Worm (Caenorhabditis elegans): ENCODE measurements around the gene clhm-1.

clhm-1 gene

ce11 chrII:6836762-6837566 is 33.8 kb downstream of the clhm-1 start:
- TF ChIP-seq nhr-85 (tag) (peak; percentile 79), snu-23 (GFP tag; optimal IDR thresholded peaks at IDR 0.05) (no peak), elt-2 (tag; optimal IDR thresholded peaks at IDR 0.05) (peak; percentile 62), lsy-2 (tag; optimal IDR thresholded peaks at IDR 0.05) (peak in 1 of 2 experiments; percentile 14), elt-3 (tag; optimal IDR thresholded peaks at IDR 0.05) (peak in 2 of 6 experiments; percentile 4 to 65), zag-1 (tag; optimal IDR thresholded peaks at IDR 0.05) (no peak), blmp-1 (tag; optimal IDR thresholded peaks at IDR 0.05) (peak; percentile 89), nhr-20 (tag; optimal IDR thresholded peaks at IDR 0.05) (peak; percentile 8), egl-27 (tag; optimal IDR thresholded peaks at IDR 0.05) (peak; percentile 37 to 92), lin-14 (GFP tag; optimal IDR thresholded peaks at IDR 0.05) (peak; percentile 31), fkh-4 (tag; optimal IDR thresholded peaks at IDR 0.05; ENCODE audit: borderline replicate concordance) (no peak), lin-35 (GFP tag; optimal IDR thresholded peaks at IDR 0.05) (peak in 1 of 2 experiments; percentile 27)

- TF ChIP-seq nhr-11 (tag; optimal IDR thresholded peaks at IDR 0.05) (no peak), efl-1 (optimal IDR thresholded peaks at IDR 0.05) (no peak), efl-1 (GFP tag; optimal IDR thresholded peaks at IDR 0.05 in 1 of 2) (peak in 1 of 2 experiments; percentile 70), ceh-82 (tag; optimal IDR thresholded peaks at IDR 0.05) (no peak), mep-1 (tag; optimal IDR thresholded peaks at IDR 0.05) (peak; percentile 32), egl-27 (tag; optimal IDR thresholded peaks at IDR 0.05) (peak in 1 of 2 experiments; percentile 11), blmp-1 (tag; optimal IDR thresholded peaks at IDR 0.05) (peak; percentile 3), grh-1 (GFP tag; IDR thresholded peaks at IDR 0.05) (no peak), pag-3 (tag; optimal IDR thresholded peaks at IDR 0.05; ENCODE audit: borderline replicate concordance, insufficient read depth) (peak; percentile 4), irx-1 (tag; optimal IDR thresholded peaks at IDR 0.05) (peak; percentile 18), lin-14 (GFP tag; optimal IDR thresholded peaks at IDR 0.05) (peak; percentile 45)
These were observed 34.7 kb downstream of the clhm-1 start for ce11 chrII:6835972-6836595.

- TF ChIP-seq unc-130 (tag; optimal IDR thresholded peaks at IDR 0.05) (no peak), F16B12.6 (tag; optimal IDR thresholded peaks at IDR 0.05) (no peak), nhr-85 (tag) (peak; percentile 93), ceh-63 (GFP tag; optimal IDR thresholded peaks at IDR 0.05) (no peak), fkh-4 (tag; optimal IDR thresholded peaks at IDR 0.05; ENCODE audit: borderline replicate concordance) (no peak), snu-23 (GFP tag; optimal IDR thresholded peaks at IDR 0.05) (peak; percentile 43), alr-1 (tag; optimal IDR thresholded peaks at IDR 0.05; ENCODE audit: borderline replicate concordance) (no peak), ceh-8 (GFP tag; optimal IDR thresholded peaks at IDR 0.05) (peak; percentile 2), swsn-7 (tag; optimal IDR thresholded peaks at IDR 0.05) (peak; percentile 11), fkh-8 (tag; optimal IDR thresholded peaks at IDR 0.05) (no peak), ceh-88 (GFP tag; IDR thresholded peaks at IDR 0.05) (no peak), elt-2 (tag; optimal IDR thresholded peaks at IDR 0.05) (no peak), ces-1 (GFP tag; optimal IDR thresholded peaks at IDR 0.05) (no peak), vab-15 (tag; optimal IDR thresholded peaks at IDR 0.05) (peak; percentile 61), ztf-4 (tag; optimal IDR thresholded peaks at IDR 0.05) (no peak), aha-1 (tag; optimal IDR thresholded peaks at IDR 0.05) (no peak), mef-2 (tag; optimal IDR thresholded peaks at IDR 0.05) (no peak), mep-1 (tag; optimal IDR thresholded peaks at IDR 0.05) (peak; percentile 63), nhr-90 (tag; optimal IDR thresholded peaks at IDR 0.05; ENCODE audit: poor library complexity) (no peak), ama-1 (optimal IDR thresholded peaks at IDR 0.05) (no peak), hlh-4 (tag; optimal IDR thresholded peaks at IDR 0.05) (no peak), nhr-84 (tag; optimal IDR thresholded peaks at IDR 0.05) (no peak), efl-3 (GFP tag; optimal IDR thresholded peaks at IDR 0.05) (no peak), isw-1 (GFP tag; IDR thresholded peaks at IDR 0.05) (no peak), nhr-47 (tag; optimal IDR thresholded peaks at IDR 0.05) (peak; percentile 2), unc-62 (GFP tag; optimal IDR thresholded peaks at IDR 0.05) (no peak), egl-13 (tag; optimal IDR thresholded peaks at IDR 0.05) (no peak), pag-3 (tag; optimal IDR thresholded peaks at IDR 0.05; ENCODE audit: borderline replicate concordance, insufficient read depth) (no peak), nhr-20 (tag; optimal IDR thresholded peaks at IDR 0.05) (peak; percentile 36), hlh-17 (GFP tag; optimal IDR thresholded peaks at IDR 0.05; ENCODE audit: borderline replicate concordance) (no peak), egl-27 (tag; optimal IDR thresholded peaks at IDR 0.05) (peak in 1 of 2 experiments; percentile 85), irx-1 (tag; optimal IDR thresholded peaks at IDR 0.05) (no peak), lin-13 (GFP tag; optimal IDR thresholded peaks at IDR 0.05) (no peak), unc-30 (tag; optimal IDR thresholded peaks at IDR 0.05) (no peak)
These were observed 35.3 kb downstream of the clhm-1 start for ce11 chrII:6835500-6835899.
